Fruit fly (Drosophila melanogaster) whole organism, embryonic: Measurements from ENCODE around the gene CG12438.
A peak's percentile ranks its signal among the peaks of the same experiment; 100 is the strongest.

ENCODE experiments used
- Abd-B ChIP-seq: fragments of 200-800 bp; sonication (Bioruptor generic); optimal IDR thresholded peaks from 2 replicates; lab custom pipeline; 2018; ENCODE audit warnings: missing biosample characterization, mild to moderate bottlenecking, missing genetic modification characterization, moderate library complexity
- Antp ChIP-seq: fragments of 200-800 bp; sonication (Bioruptor generic); optimal IDR thresholded peaks from 3 replicates; lab custom pipeline; 2016; ENCODE audit warnings: missing biosample characterization, missing genetic modification characterization
- B-H1 ChIP-seq: fragments of 200-800 bp; sonication (Bioruptor generic); IDR thresholded peaks from 3 replicates; pipeline ENCODE4 v1.3.6; 2022; ENCODE audit warnings: missing biosample characterization, missing genetic modification characterization
- BtbVII ChIP-seq: fragments of 200-800 bp; sonication (Bioruptor generic); optimal IDR thresholded peaks from 3 replicates; lab custom pipeline; 2017; ENCODE audit warnings: missing biosample characterization, mild to moderate bottlenecking, missing genetic modification characterization
- CG10267 ChIP-seq: fragments of 200-800 bp; sonication (Bioruptor generic); optimal IDR thresholded peaks from 2 replicates; lab custom pipeline; 2018; ENCODE audit warnings: missing biosample characterization, mild to moderate bottlenecking, missing genetic modification characterization, moderate library complexity
- CG11085 ChIP-seq: fragments of 200-800 bp; sonication (Bioruptor generic); IDR thresholded peaks from 2 replicates; pipeline ENCODE4 v1.3.6; 2022; ENCODE audit warnings: missing biosample characterization, missing genetic modification characterization
- CG11093 ChIP-seq: fragments of 200-800 bp; sonication (Bioruptor generic); IDR thresholded peaks from 3 replicates; pipeline ENCODE4 v1.3.6; 2022; ENCODE audit warnings: missing biosample characterization, missing genetic modification characterization
- CG11456 ChIP-seq: fragments of 200-800 bp; sonication (Bioruptor generic); IDR thresholded peaks from 3 replicates; pipeline ENCODE4 v1.3.6; 2022; ENCODE audit warnings: missing biosample characterization, missing genetic modification characterization
- CG12071 ChIP-seq: fragments of 200-800 bp; sonication (Bioruptor generic); optimal IDR thresholded peaks from 3 replicates; lab custom pipeline; 2018; ENCODE audit warnings: missing biosample characterization, mild to moderate bottlenecking, missing genetic modification characterization
- CG14014 ChIP-seq: fragments of 200-800 bp; sonication (Bioruptor generic); IDR thresholded peaks from 2 replicates; pipeline ENCODE4 v1.3.6; 2022; ENCODE audit warnings: missing biosample characterization, missing genetic modification characterization
- CG15269 ChIP-seq: fragments of 200-800 bp; sonication (Bioruptor generic); optimal IDR thresholded peaks from 2 replicates; lab custom pipeline; 2018; ENCODE audit warnings: missing biosample characterization, mild to moderate bottlenecking, missing genetic modification characterization, moderate library complexity
- CG15601 ChIP-seq: fragments of 200-800 bp; sonication (Bioruptor generic); optimal IDR thresholded peaks from 3 replicates; lab custom pipeline; 2019; ENCODE audit warnings: missing biosample characterization, mild to moderate bottlenecking, missing genetic modification characterization, moderate library complexity
- CG18476 ChIP-seq: fragments of 200-800 bp; sonication (Bioruptor generic); optimal IDR thresholded peaks from 2 replicates; lab custom pipeline; 2016; ENCODE audit warnings: missing biosample characterization, mild to moderate bottlenecking, missing genetic modification characterization
- CG2889 ChIP-seq: fragments of 200-800 bp; sonication (Bioruptor generic); IDR thresholded peaks from 3 replicates; pipeline ENCODE4 v1.3.6; 2022; ENCODE audit warnings: missing biosample characterization, missing genetic modification characterization
- CG31224 ChIP-seq: fragments of 200-800 bp; sonication (Bioruptor generic); IDR thresholded peaks from 2 replicates; pipeline ENCODE4 v1.3.6; 2022; ENCODE audit warnings: missing biosample characterization, missing genetic modification characterization
- CG3163 ChIP-seq: fragments of 200-800 bp; sonication (Bioruptor generic); optimal IDR thresholded peaks from 3 replicates; lab custom pipeline; 2016; ENCODE audit warnings: missing biosample characterization, missing genetic modification characterization
- CG4404 ChIP-seq: fragments of 200-800 bp; sonication (Bioruptor generic); IDR thresholded peaks from 2 replicates; pipeline ENCODE4 v1.3.6; 2022; ENCODE audit warnings: missing biosample characterization, missing genetic modification characterization
- CG6254 ChIP-seq: fragments of 200-800 bp; sonication (Bioruptor generic); optimal IDR thresholded peaks from 3 replicates; lab custom pipeline; 2017; ENCODE audit warnings: mild to moderate bottlenecking, missing biosample characterization, missing genetic modification reagents, missing genetic modification characterization
- CG6765 ChIP-seq: fragments of 200-800 bp; sonication (Bioruptor generic); optimal IDR thresholded peaks from 3 replicates; lab custom pipeline; 2017; ENCODE audit warnings: missing biosample characterization, mild to moderate bottlenecking, missing genetic modification characterization
- CG8765 ChIP-seq: fragments of 200-800 bp; sonication (Bioruptor generic); IDR thresholded peaks from 2 replicates; pipeline ENCODE4 v1.3.6; 2022; ENCODE audit warnings: missing biosample characterization, missing genetic modification characterization
- CG9817 ChIP-seq: fragments of 200-800 bp; sonication (Bioruptor generic); optimal IDR thresholded peaks from 2 replicates; lab custom pipeline; 2018; ENCODE audit warnings: missing biosample characterization, mild to moderate bottlenecking, missing genetic modification characterization, moderate library complexity
- Chrac-16 ChIP-seq: fragments of 200-800 bp; sonication (Bioruptor generic); optimal IDR thresholded peaks from 3 replicates; lab custom pipeline; 2016; ENCODE audit warnings: missing biosample characterization, missing genetic modification characterization
- H2.0 ChIP-seq: fragments of 200-800 bp; sonication (Bioruptor generic); IDR thresholded peaks from 2 replicates; pipeline ENCODE4 v1.3.6; 2022; ENCODE audit warnings: missing biosample characterization, missing genetic modification characterization
- HLH4C ChIP-seq: fragments of 200-800 bp; sonication (Bioruptor generic); IDR thresholded peaks from 3 replicates; pipeline ENCODE4 v1.3.6; 2022; ENCODE audit warnings: missing biosample characterization, missing genetic modification characterization; ENCODE audit not compliant: partially characterized antibody
- Nf-YB ChIP-seq: fragments of 200-800 bp; sonication (Bioruptor generic); optimal IDR thresholded peaks from 3 replicates; lab custom pipeline; 2019; ENCODE audit warnings: missing biosample characterization, mild to moderate bottlenecking, missing genetic modification characterization, moderate library complexity
- Nf-YC ChIP-seq: fragments of 200-800 bp; optimal IDR thresholded peaks from 3 replicates; lab custom pipeline; 2019; ENCODE audit warnings: missing biosample characterization, mild to moderate bottlenecking, missing genetic modification characterization, moderate library complexity
- Taf1 ChIP-seq: fragments of 200-800 bp; sonication (Bioruptor generic); IDR thresholded peaks from 2 replicates; pipeline ENCODE4 v1.3.6; 2022; ENCODE audit warnings: missing biosample characterization, missing genetic modification characterization
- Xbp1 ChIP-seq: fragments of 200-800 bp; sonication (Bioruptor generic); optimal IDR thresholded peaks from 3 replicates; lab custom pipeline; 2016; ENCODE audit warnings: missing biosample characterization, mild to moderate bottlenecking, missing genetic modification characterization
- abd-A ChIP-seq: fragments of 200-800 bp; sonication (Bioruptor generic); optimal IDR thresholded peaks from 3 replicates; lab custom pipeline; 2019; ENCODE audit warnings: missing biosample characterization, mild to moderate bottlenecking, missing genetic modification characterization, moderate library complexity
- al ChIP-seq: fragments of 200-800 bp; sonication (Bioruptor generic); IDR thresholded peaks from 2 replicates; pipeline ENCODE4 v1.3.6; 2022; ENCODE audit warnings: missing biosample characterization, missing genetic modification characterization
- ash1 ChIP-seq: fragments of 200-800 bp; sonication (Bioruptor generic); optimal IDR thresholded peaks from 2 replicates; lab custom pipeline; 2018; ENCODE audit warnings: missing biosample characterization, mild to moderate bottlenecking, missing genetic modification characterization
- az2 ChIP-seq: fragments of 200-800 bp; sonication (Bioruptor generic); optimal IDR thresholded peaks from 3 replicates; lab custom pipeline; 2016; ENCODE audit warnings: missing biosample characterization, missing genetic modification characterization
- cad ChIP-seq: fragments of >200 bp; optimal IDR thresholded peaks from 2 replicates; lab custom pipeline; 2017; ENCODE audit warnings: missing biosample characterization, missing genetic modification characterization
- cas ChIP-seq: fragments of 200-800 bp; sonication (Bioruptor generic); IDR thresholded peaks from 2 replicates; pipeline ENCODE4 v1.3.6; 2022; ENCODE audit warnings: missing biosample characterization, missing genetic modification characterization
- chif ChIP-seq, 2 experiments: fragments of 200-800 bp; sonication (Bioruptor generic); optimal IDR thresholded peaks; 3 replicates each; lab custom pipeline; 2016; ENCODE audit warnings: missing biosample characterization in 2 of 2, missing genetic modification characterization in 2 of 2
- ci ChIP-seq: fragments of 200-800 bp; sonication (Bioruptor generic); IDR thresholded peaks from 3 replicates; pipeline ENCODE4 v1.3.6; 2022; ENCODE audit warnings: missing biosample characterization, missing genetic modification characterization
- crol ChIP-seq: fragments of 200-800 bp; sonication (Bioruptor generic); IDR thresholded peaks from 2 replicates; pipeline ENCODE4 v1.3.6; 2022; ENCODE audit warnings: missing biosample characterization, missing genetic modification characterization
- dm ChIP-seq: fragments of 200-800 bp; sonication (Bioruptor generic); optimal IDR thresholded peaks from 3 replicates; lab custom pipeline; 2016; ENCODE audit warnings: missing biosample characterization, missing genetic modification characterization
- ewg ChIP-seq: fragments of 200-800 bp; sonication (Bioruptor generic); optimal IDR thresholded peaks from 3 replicates; lab custom pipeline; 2017; ENCODE audit warnings: mild to moderate bottlenecking, missing biosample characterization, missing genetic modification reagents, missing genetic modification characterization
- fd64A ChIP-seq: fragments of 200-800 bp; sonication (Bioruptor generic); optimal IDR thresholded peaks from 3 replicates; lab custom pipeline; 2018; ENCODE audit warnings: missing biosample characterization, mild to moderate bottlenecking, missing genetic modification characterization
- nerfin-1 ChIP-seq: fragments of 200-800 bp; sonication (Bioruptor generic); optimal IDR thresholded peaks from 3 replicates; lab custom pipeline; 2019; ENCODE audit warnings: missing biosample characterization, mild to moderate bottlenecking, missing genetic modification characterization, moderate library complexity
- onecut ChIP-seq: fragments of 200-800 bp; sonication (Bioruptor generic); IDR thresholded peaks from 2 replicates; pipeline ENCODE4 v1.3.6; 2022; ENCODE audit warnings: missing biosample characterization, missing genetic modification characterization
- pan ChIP-seq, 4 experiments: fragments of >200 bp in 3 of 4; fragments of 200-800 bp in 1 of 4; sonication (Bioruptor generic) in 1 of 4; optimal IDR thresholded peaks in 3 of 4; IDR thresholded peaks in 1 of 4; 2 replicates each; pipeline versions ENCODE4 v1.3.6 to Lab custom; 2017 to 2022; ENCODE audit warnings: missing biosample characterization in 2 of 4, missing genetic modification characterization in 2 of 4, mixed read lengths in 1 of 4
- rib ChIP-seq: fragments of 200-800 bp; sonication (Bioruptor generic); IDR thresholded peaks from 2 replicates; pipeline ENCODE4 v1.3.6; 2022; ENCODE audit warnings: missing biosample characterization, missing genetic modification characterization
- sens-2 ChIP-seq: fragments of 200-800 bp; sonication (Bioruptor generic); IDR thresholded peaks from 2 replicates; pipeline ENCODE4 v1.3.6; 2022; ENCODE audit warnings: missing biosample characterization, missing genetic modification characterization
- seq ChIP-seq: fragments of 200-800 bp; sonication (Bioruptor generic); IDR thresholded peaks from 2 replicates; pipeline ENCODE4 v1.3.6; 2022; ENCODE audit warnings: missing biosample characterization, missing genetic modification characterization
- sqz ChIP-seq: fragments of 200-800 bp; sonication (Bioruptor generic); optimal IDR thresholded peaks from 3 replicates; lab custom pipeline; 2018; ENCODE audit warnings: missing biosample characterization, mild to moderate bottlenecking, missing genetic modification characterization
- ssp ChIP-seq: fragments of 200-800 bp; sonication (Bioruptor generic); IDR thresholded peaks from 2 replicates; pipeline ENCODE4 v1.3.6; 2022; ENCODE audit warnings: missing biosample characterization, missing genetic modification characterization
- tin ChIP-seq: fragments of 200-800 bp; sonication (Bioruptor generic); optimal IDR thresholded peaks from 3 replicates; lab custom pipeline; 2016; ENCODE audit warnings: missing biosample characterization, missing genetic modification characterization
- toy ChIP-seq: fragments of 200-800 bp; sonication (Bioruptor generic); IDR thresholded peaks from 2 replicates; pipeline ENCODE4 v1.3.6; 2022; ENCODE audit warnings: missing biosample characterization, missing genetic modification characterization
- yki ChIP-seq: fragments of >200 bp; optimal IDR thresholded peaks from 3 replicates; lab custom pipeline; 2018

Gene CG12438

dm6 chr2L:8746350-8746759 lies 5.7 kb upstream of the CG12438 start (continued):
- TF ChIP-seq Xbp1 = peak; percentile 22
- 0 out of 2 replicates have a peak, but pooled peaks have one; percentile 5 for TF ChIP-seq ssp (GFP tag; lab: Robert Waterston, UW)
- no peak for TF ChIP-seq CG14014 (GFP tag; lab: Robert Waterston, UW)
- TF ChIP-seq CG9817 (tag; lab: Kevin White, UChicago) = peak; percentile 13

DNA sequence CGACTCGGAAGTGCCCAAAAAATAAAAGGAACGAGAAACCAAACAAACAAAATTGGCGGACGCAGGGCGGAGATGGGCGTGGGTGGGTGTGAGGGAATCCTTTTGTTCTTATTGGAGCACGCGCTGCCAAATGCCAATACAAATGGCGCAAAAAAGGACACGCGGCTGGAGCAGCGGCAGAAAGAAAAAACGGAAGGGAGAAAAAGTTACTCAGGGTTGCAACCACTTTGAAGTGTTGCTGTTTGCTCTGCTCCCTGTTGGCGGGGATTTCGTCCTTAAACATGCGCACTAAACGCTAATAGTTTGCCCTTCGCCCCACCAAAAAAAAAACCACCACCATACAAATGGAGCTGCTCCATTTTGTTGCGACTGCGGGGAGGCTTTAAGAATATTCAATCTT lies 4.6 kb upstream of the CG12438 start:
- TF ChIP-seq CG15601 (tag; lab: Kevin White, UChicago) = no peak
- no peak for TF ChIP-seq ci
- TF ChIP-seq cas (GFP tag; lab: Robert Waterston, UW) = no peak
- TF ChIP-seq Nf-YC (tag; lab: Kevin White, UChicago) = peak; percentile 85
- TF ChIP-seq CG4404 (GFP tag; lab: Robert Waterston, UW) = no peak
- no peak for TF ChIP-seq ash1 (GFP tag; lab: Kevin White, UChicago)
- no peak for TF ChIP-seq CG3163 (GFP tag; lab: Kevin White, UChicago)
- TF ChIP-seq ewg (GFP tag; lab: Kevin White, UChicago) = peak; percentile 55
- no peak for TF ChIP-seq CG11456
- TF ChIP-seq seq = peak; percentile 46; the same call in 1 of the 2 replicates
- no peak for TF ChIP-seq CG11093 (GFP tag; lab: Robert Waterston, UW)
- TF ChIP-seq tin (GFP tag; lab: Kevin White, UChicago) = no peak
- TF ChIP-seq nerfin-1 (tag; lab: Kevin White, UChicago) = peak; percentile 57
- TF ChIP-seq BtbVII (GFP tag; lab: Kevin White, UChicago) = no peak
- TF ChIP-seq toy (GFP tag; lab: Robert Waterston, UW) = no peak
- TF ChIP-seq sens-2 (GFP tag; lab: Robert Waterston, UW) = no peak
- TF ChIP-seq CG12071 = no peak
- no peak for TF ChIP-seq CG15269 (tag; lab: Kevin White, UChicago)
- TF ChIP-seq Nf-YB (GFP tag; lab: Kevin White, UChicago) = peak; percentile 84
- TF ChIP-seq dm = no peak
- no peak for TF ChIP-seq az2 (GFP tag; lab: Kevin White, UChicago)
- no peak for TF ChIP-seq CG31224 (GFP tag; lab: Robert Waterston, UW)
- TF ChIP-seq sqz (GFP tag; lab: Kevin White, UChicago) = peak; percentile 33
- TF ChIP-seq crol (GFP tag; lab: Robert Waterston, UW) = peak; percentile 30; the same call in 1 of the 2 replicates
- TF ChIP-seq CG6765 (GFP tag; lab: Kevin White, UChicago) = no peak
- TF ChIP-seq Antp (GFP tag; lab: Kevin White, UChicago) = no peak
- TF ChIP-seq yki = no peak
- TF ChIP-seq HLH4C (GFP tag; lab: Robert Waterston, UW) = no peak
- no peak for TF ChIP-seq chif (GFP tag; optimal IDR thresholded peaks at IDR 0.05; lab: Kevin White, UChicago)
- TF ChIP-seq, all 482 proteins: peak for 7

DNA sequence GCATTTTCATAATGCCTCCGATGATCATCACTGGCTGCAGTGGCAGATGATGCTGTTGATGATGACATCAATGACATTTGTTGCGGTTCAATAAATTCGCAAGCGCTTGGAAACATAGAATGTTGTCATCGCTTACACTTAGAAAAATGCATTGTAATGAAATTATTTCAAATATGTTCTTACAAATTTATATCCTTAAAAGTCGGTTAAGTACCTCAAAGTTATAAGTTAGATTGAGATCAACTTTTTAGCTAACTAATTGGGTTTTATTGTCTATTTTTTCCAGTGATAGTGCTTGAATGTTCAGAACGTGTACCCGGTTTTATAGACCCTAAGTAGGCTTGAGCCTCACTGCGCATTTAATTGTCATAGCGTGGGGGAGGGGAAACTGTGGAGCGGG lies 10.7 kb downstream of the CG12438 start:
- no peak for TF ChIP-seq CG11085 (GFP tag; lab: Robert Waterston, UW)
- no peak for TF ChIP-seq Chrac-16 (GFP tag; lab: Kevin White, UChicago)
- no peak for TF ChIP-seq H2.0
- no peak for TF ChIP-seq Taf1 (GFP tag; lab: Robert Waterston, UW)
- TF ChIP-seq rib (GFP tag; lab: Robert Waterston, UW) = no peak
- no peak for TF ChIP-seq fd64A (GFP tag; lab: Kevin White, UChicago)
- peak; percentile 23 for TF ChIP-seq CG10267
- no peak for TF ChIP-seq cad (GFP tag; lab: Kevin White, UChicago)
- TF ChIP-seq CG6254 (GFP tag; lab: Kevin White, UChicago) = no peak
- TF ChIP-seq CG2889 = no peak
- TF ChIP-seq pan (optimal IDR thresholded peaks at IDR 0.05; lab: Kevin White, UChicago) = no peak
- TF ChIP-seq pan (GFP tag; optimal IDR thresholded peaks at IDR 0.05 in 1 of 2, IDR thresholded peaks at IDR 0.05 in 1 of 2) = no peak
- TF ChIP-seq onecut (GFP tag; lab: Robert Waterston, UW) = no peak
- no peak for TF ChIP-seq Abd-B (GFP tag; lab: Kevin White, UChicago)
- TF ChIP-seq al = no peak
- TF ChIP-seq CG8765 = no peak
- TF ChIP-seq CG18476 (GFP tag; lab: Kevin White, UChicago) = no peak
- TF ChIP-seq abd-A (tag; lab: Kevin White, UChicago) = no peak
- no peak for TF ChIP-seq B-H1 (GFP tag; lab: Robert Waterston, UW)
